Worm (Caenorhabditis elegans): Measurements from ENCODE around the gene idpp-12.

DNA sequence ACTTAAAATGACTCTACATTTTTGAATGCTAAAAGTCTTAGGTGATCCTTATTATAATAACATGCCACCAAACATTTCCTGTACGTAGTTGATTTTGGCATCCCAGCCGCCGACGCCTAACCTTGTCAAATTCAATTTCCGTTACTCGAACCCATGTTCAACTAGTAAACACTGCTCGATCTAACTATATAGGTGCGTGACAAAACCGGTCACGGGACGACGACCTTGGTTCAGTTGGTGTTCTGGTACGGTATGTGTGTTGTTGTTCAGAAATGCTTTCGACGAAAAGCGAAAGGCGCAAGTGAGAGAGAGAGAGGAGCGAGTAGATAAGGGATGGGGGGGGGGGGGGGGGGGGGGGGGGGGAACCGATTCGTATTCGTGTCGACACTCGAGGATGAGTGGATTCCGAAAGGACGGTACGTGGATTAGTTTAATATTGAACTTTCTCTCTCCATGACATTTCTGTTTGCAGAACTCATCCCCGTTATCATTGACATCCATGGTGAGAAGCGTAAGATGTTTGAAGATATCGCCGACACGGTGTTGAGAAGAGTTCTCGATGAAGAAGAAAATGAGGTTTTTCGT lies 11.7 kb upstream of the idpp-12 start, which contains the start of gene W08E12.8:
- no peak for TF ChIP-seq attf-4 (tag; optimal IDR thresholded peaks at IDR 0.05)
- no peak for TF ChIP-seq F37D6.2 (tag; optimal IDR thresholded peaks at IDR 0.05)
- TF ChIP-seq egl-27 (tag; optimal IDR thresholded peaks at IDR 0.05) = no peak
- no peak for TF ChIP-seq unc-62 (GFP tag; optimal IDR thresholded peaks at IDR 0.05 in 1 of 2)
- TF ChIP-seq unc-62 (tag; optimal IDR thresholded peaks at IDR 0.05) = no peak
- no peak for TF ChIP-seq ceh-62 (tag; optimal IDR thresholded peaks at IDR 0.05)
